Worm (Caenorhabditis elegans) whole organism, L4 larva: ENCODE data around the gene C26E1.1.

ENCODE experiments used
- aha-1 ChIP-seq: fragments of 150-350 bp; peaks from one replicate; lab custom pipeline; 2014; ENCODE audit warnings: missing biosample characterization, missing genetic modification characterization
- dve-1 ChIP-seq: sonication (generic microtip); optimal IDR thresholded peaks from 2 replicates; lab custom pipeline; 2017; ENCODE audit warnings: antibody characterized with exemption, mild to moderate bottlenecking, missing genetic modification characterization, missing compliant biosample characterization; ENCODE audit not compliant: insufficient read depth
- lin-13 ChIP-seq: fragments of 150-350 bp; optimal IDR thresholded peaks from 2 replicates; lab custom pipeline; 2014; ENCODE audit warnings: missing biosample characterization, missing genetic modification reagents, missing genetic modification characterization
- nhr-77 ChIP-seq: fragments of 150-350 bp; optimal IDR thresholded peaks from 2 replicates; lab custom pipeline; 2014; ENCODE audit warnings: missing biosample characterization, missing genetic modification characterization
- snpc-4 ChIP-seq: fragments of 150-350 bp; optimal IDR thresholded peaks from 2 replicates; lab custom pipeline; 2014; ENCODE audit warnings: missing biosample characterization, missing genetic modification characterization

DNA sequence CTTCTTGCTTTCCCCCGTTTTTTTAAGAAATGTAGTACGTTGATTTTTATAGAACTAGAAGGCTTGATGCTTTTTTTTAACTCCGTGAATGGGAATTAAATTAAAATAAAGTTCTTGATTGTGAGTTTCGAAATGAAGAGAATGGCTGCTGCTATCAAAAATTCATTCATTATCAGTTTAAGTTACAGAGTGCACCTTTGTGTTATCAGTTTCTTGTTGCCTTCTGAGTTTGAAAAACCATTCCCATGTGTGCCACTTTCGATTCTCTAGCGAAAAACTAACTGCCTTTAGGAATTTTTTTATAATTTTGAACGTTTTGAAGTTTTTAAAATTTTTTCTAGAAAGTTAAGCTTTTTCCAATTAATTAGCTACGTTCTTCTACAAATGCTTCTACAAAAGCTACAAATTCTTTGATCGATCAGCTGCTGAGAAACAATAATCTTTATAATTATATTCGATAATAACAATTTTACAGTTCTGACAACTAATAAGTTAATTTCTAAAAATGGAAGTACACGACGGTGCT lies 7.4 kb downstream of the C26E1.1 start, which contains the start of gene C26E1.2:
- no peak for TF ChIP-seq snpc-4
- TF ChIP-seq aha-1 (tag; lab: Kevin White, UChicago), result no peak
- no peak for TF ChIP-seq lin-13 (GFP tag; lab: Kevin White, UChicago)
- peak; percentile 12 for TF ChIP-seq dve-1 (tag; lab: Kevin White, UChicago)
- no peak for TF ChIP-seq nhr-77 (tag; lab: Kevin White, UChicago)
